Worm (Caenorhabditis elegans) whole organism, mixed stage, embryonic: ENCODE results near the gene btb-4.

Source experiments
- unc-39 ChIP-seq: fragments of 150-350 bp; optimal IDR thresholded peaks from 2 replicates; lab custom pipeline; 2014; ENCODE audit warnings: missing biosample characterization, missing genetic modification characterization
- unc-62 ChIP-seq: fragments of 150-350 bp; optimal IDR thresholded peaks from 2 replicates; lab custom pipeline; 2014; ENCODE audit warnings: missing biosample characterization, missing genetic modification reagents, missing genetic modification characterization
- ztf-11 ChIP-seq: fragments of 150-350 bp; optimal IDR thresholded peaks from 2 replicates; lab custom pipeline; 2014; ENCODE audit warnings: missing biosample characterization, missing genetic modification characterization

DNA sequence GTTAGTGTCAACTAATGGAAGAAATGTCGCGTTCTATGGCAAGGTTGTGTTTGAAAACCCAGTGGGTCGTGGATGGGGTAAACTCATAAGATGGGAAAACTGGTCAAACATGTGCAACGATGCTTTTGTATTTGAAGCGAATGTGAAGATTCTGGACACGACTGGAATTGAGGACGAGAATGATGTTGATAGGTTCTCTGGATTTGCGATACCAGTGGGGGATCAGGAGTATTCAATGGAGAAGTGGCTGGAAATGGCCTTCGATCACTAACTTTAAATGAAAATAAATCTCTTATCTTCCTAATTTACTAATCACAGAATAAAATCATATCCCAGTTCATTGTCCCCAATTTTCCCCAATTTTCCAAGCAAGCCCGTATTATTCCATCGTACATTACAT is 20.9 kb upstream of the btb-4 start:
- TF ChIP-seq ztf-11 (tag; lab: Kevin White, UChicago) (no peak), unc-39 (tag; lab: Kevin White, UChicago) (no peak), unc-62 (no peak)
